Worm (Caenorhabditis elegans): ENCODE results near the gene fat-3.

DNA sequence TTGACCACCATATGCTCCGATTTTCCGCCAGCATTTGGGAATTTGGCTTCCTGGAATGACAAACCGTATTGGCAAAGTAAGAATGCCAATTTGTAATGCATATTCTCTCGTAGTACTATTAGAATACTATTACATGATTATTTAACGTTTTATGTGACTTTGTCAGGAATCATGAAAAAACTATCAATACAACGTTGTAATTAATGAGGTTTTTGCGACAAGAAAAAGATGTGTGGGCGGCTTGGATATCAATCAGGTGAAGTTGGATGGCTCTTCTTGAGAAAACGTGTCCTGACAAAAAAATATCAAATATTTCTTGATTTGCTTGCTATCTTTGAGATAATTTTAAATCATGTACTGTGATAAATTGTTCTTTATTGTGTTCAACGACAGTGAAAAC lies 45.3 kb downstream of the fat-3 start, which contains the start of gene K07F5.7:
- TF ChIP-seq ztf-29 (GFP tag; IDR thresholded peaks at IDR 0.05) (no peak), T22C8.4 (GFP tag; IDR thresholded peaks at IDR 0.05) (no peak), ref-1 (GFP tag; conservative IDR thresholded peaks at IDR 0.05) (no peak), flt-1 (GFP tag; IDR thresholded peaks at IDR 0.05) (no peak), cog-1 (tag; optimal IDR thresholded peaks at IDR 0.05) (no peak)
